Fruit fly (Drosophila melanogaster): ENCODE data around the gene 4E-T.

Gene 4E-T

DNA sequence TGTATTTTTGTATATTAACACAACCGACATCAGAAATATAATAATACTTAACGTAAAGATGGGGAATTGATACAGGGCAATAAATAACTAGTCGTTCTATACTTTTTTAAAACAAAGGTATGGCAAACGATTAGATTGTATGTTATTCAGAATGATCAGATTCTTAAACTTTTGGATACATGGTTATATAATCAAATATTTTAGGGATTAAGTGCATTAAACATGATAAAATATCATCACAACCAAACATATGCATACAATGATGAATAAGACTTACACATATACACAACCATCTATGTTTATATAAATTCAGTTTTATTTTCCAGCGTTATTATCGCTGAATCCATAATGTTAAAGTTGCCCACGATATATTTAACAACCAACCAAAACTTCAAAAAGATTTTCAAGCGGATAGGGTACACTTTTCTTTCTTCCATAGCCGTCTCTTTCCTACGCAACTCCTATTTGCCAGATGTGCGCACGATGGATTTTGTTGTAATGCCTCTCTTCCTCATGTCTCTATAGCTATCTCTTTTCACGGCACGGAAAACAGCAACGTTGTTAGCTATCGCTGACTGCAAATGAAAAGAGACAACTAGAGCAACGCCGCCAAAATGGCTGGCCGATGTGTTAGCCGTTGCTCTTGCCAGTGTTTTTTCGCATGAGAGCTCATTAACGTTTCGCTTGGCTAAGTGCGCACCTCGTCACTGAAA lies 31.0 kb upstream of the 4E-T start, which contains the start of gene toy (continued):
- TF ChIP-seq Nf-YB (GFP tag; optimal IDR thresholded peaks at IDR 0.05): peak; percentile 100
- TF ChIP-seq CG17802 (tag; optimal IDR thresholded peaks at IDR 0.05): no peak
- no peak for TF ChIP-seq CG18011 (GFP tag; optimal IDR thresholded peaks at IDR 0.05)
- no peak for TF ChIP-seq CG4820 (GFP tag; optimal IDR thresholded peaks at IDR 0.05)
- no peak for TF ChIP-seq Dref (GFP tag; IDR thresholded peaks at IDR 0.05)
- TF ChIP-seq CG13894 (tag; optimal IDR thresholded peaks at IDR 0.05): peak; percentile 70
- peak; percentile 82 for TF ChIP-seq ewg (GFP tag; optimal IDR thresholded peaks at IDR 0.05)
- no peak for TF ChIP-seq CG2678 (tag; optimal IDR thresholded peaks at IDR 0.05)
- peak in 1 of 2 experiments; percentile 0 for TF ChIP-seq eve (GFP tag; optimal IDR thresholded peaks at IDR 0.05)
- TF ChIP-seq knrl (GFP tag; IDR thresholded peaks at IDR 0.05; ENCODE audit: partially characterized antibody): no peak
- TF ChIP-seq CG4360 (GFP tag; IDR thresholded peaks at IDR 0.05): peak; percentile 100
- TF ChIP-seq Vsx1 (GFP tag; optimal IDR thresholded peaks at IDR 0.05): no peak
- no peak for TF ChIP-seq lilli (GFP tag; optimal IDR thresholded peaks at IDR 0.05)
- no peak for TF ChIP-seq Awh (GFP tag; IDR thresholded peaks at IDR 0.05)
- TF ChIP-seq Side (GFP tag; optimal IDR thresholded peaks at IDR 0.05): no peak
- TF ChIP-seq H2.0 (GFP tag; IDR thresholded peaks at IDR 0.05): no peak
- TF ChIP-seq odd (GFP tag; optimal IDR thresholded peaks at IDR 0.05): no peak
- no peak for TF ChIP-seq CG13775 (GFP tag; optimal IDR thresholded peaks at IDR 0.05)
- TF ChIP-seq Eip74EF (GFP tag; optimal IDR thresholded peaks at IDR 0.05): no peak
- TF ChIP-seq zf30C (GFP tag; optimal IDR thresholded peaks at IDR 0.05): peak; percentile 19
- peak; percentile 83 for TF ChIP-seq CoRest (tag; optimal IDR thresholded peaks at IDR 0.05)
- TF ChIP-seq sens (GFP tag): peak; percentile 73
- TF ChIP-seq oc (tag; optimal IDR thresholded peaks at IDR 0.05): no peak
- no peak for TF ChIP-seq CG33213 (GFP tag; optimal IDR thresholded peaks at IDR 0.05)
- TF ChIP-seq tin (GFP tag; optimal IDR thresholded peaks at IDR 0.05): no peak
- TF ChIP-seq CG16813 (GFP tag; IDR thresholded peaks at IDR 0.05; ENCODE audit: partially characterized antibody): no peak
- TF ChIP-seq Chrac-16 (GFP tag; optimal IDR thresholded peaks at IDR 0.05): no peak
- no peak for TF ChIP-seq Spps (tag; optimal IDR thresholded peaks at IDR 0.05)
- TF ChIP-seq HmgZ (tag; optimal IDR thresholded peaks at IDR 0.05): peak; percentile 41
- TF ChIP-seq Mes4 (GFP tag; optimal IDR thresholded peaks at IDR 0.05): no peak
- TF ChIP-seq nerfin-1 (tag; optimal IDR thresholded peaks at IDR 0.05): no peak
- TF ChIP-seq mld (GFP tag; IDR thresholded peaks at IDR 0.05; ENCODE audit: partially characterized antibody): 0 out of 3 replicates have a peak, but pooled peaks have one; percentile 27
- TF ChIP-seq CG6683 (GFP tag; optimal IDR thresholded peaks at IDR 0.05): no peak
- TF ChIP-seq CG31224 (GFP tag; IDR thresholded peaks at IDR 0.05): no peak
- no peak for TF ChIP-seq CG4282 (GFP tag; optimal IDR thresholded peaks at IDR 0.05)
- TF ChIP-seq Ada2b (GFP tag; IDR thresholded peaks at IDR 0.05): no peak
- TF ChIP-seq maf-S (GFP tag; optimal IDR thresholded peaks at IDR 0.05): no peak
- no peak for TF ChIP-seq dmrt11E (tag; optimal IDR thresholded peaks at IDR 0.05)
- no peak for TF ChIP-seq pan (optimal IDR thresholded peaks at IDR 0.05)
- TF ChIP-seq pan (GFP tag; optimal IDR thresholded peaks at IDR 0.05 in 1 of 2, IDR thresholded peaks at IDR 0.05 in 1 of 2): no peak
- TF ChIP-seq CG13287 (GFP tag; IDR thresholded peaks at IDR 0.05; ENCODE audit: partially characterized antibody): no peak
- TF ChIP-seq wek (GFP tag; optimal IDR thresholded peaks at IDR 0.05): no peak
- no peak for TF ChIP-seq CG17186 (GFP tag; optimal IDR thresholded peaks at IDR 0.05)
- no peak for TF ChIP-seq gsb-n (tag; optimal IDR thresholded peaks at IDR 0.05)
- no peak for TF ChIP-seq caup (GFP tag; optimal IDR thresholded peaks at IDR 0.05; ENCODE audit: severe bottlenecking)
- TF ChIP-seq abd-A (tag; optimal IDR thresholded peaks at IDR 0.05): no peak
- no peak for TF ChIP-seq btn (GFP tag; optimal IDR thresholded peaks at IDR 0.05)
- TF ChIP-seq hkb (optimal IDR thresholded peaks at IDR 0.05): no peak
- TF ChIP-seq hkb (GFP tag; IDR thresholded peaks at IDR 0.05): no peak
- TF ChIP-seq slou (GFP tag; optimal IDR thresholded peaks at IDR 0.05): no peak
